Fruit fly (Drosophila melanogaster): ENCODE results near the gene CG13114.

Gene CG13114

dm6 chr2L:9557858-9558257 lies 12.2 kb downstream of the CG13114 start:
- TF ChIP-seq CG33017 (tag; optimal IDR thresholded peaks at IDR 0.05): no peak
- no peak for TF ChIP-seq CG12768 (GFP tag; optimal IDR thresholded peaks at IDR 0.05)
- TF ChIP-seq ovo (GFP tag; optimal IDR thresholded peaks at IDR 0.05): no peak
- TF ChIP-seq CG14711 (tag; optimal IDR thresholded peaks at IDR 0.05): no peak
- TF ChIP-seq CG11617 (GFP tag; optimal IDR thresholded peaks at IDR 0.05): no peak
- no peak for TF ChIP-seq cic (GFP tag; optimal IDR thresholded peaks at IDR 0.05)
- TF ChIP-seq kay (GFP tag; ENCODE audit: borderline replicate concordance): no peak
- TF ChIP-seq CG1620 (GFP tag; optimal IDR thresholded peaks at IDR 0.05): no peak
- no peak for TF ChIP-seq Mnt (GFP tag; optimal IDR thresholded peaks at IDR 0.05)
- no peak for TF ChIP-seq CG5204 (GFP tag; optimal IDR thresholded peaks at IDR 0.05)
- no peak for TF ChIP-seq cnc (optimal IDR thresholded peaks at IDR 0.05)
- no peak for TF ChIP-seq CG7101 (tag; optimal IDR thresholded peaks at IDR 0.05)
- TF ChIP-seq pad (GFP tag; optimal IDR thresholded peaks at IDR 0.05): no peak
- no peak for TF ChIP-seq bab1 (GFP tag; optimal IDR thresholded peaks at IDR 0.05)

dm6 chr2L:9560045-9560587 lies 14.5 kb downstream of the CG13114 start:
- TF ChIP-seq kay (GFP tag; ENCODE audit: borderline replicate concordance) (peak; percentile 71), CG1620 (GFP tag; optimal IDR thresholded peaks at IDR 0.05) (no peak), cic (GFP tag; optimal IDR thresholded peaks at IDR 0.05) (no peak), pad (GFP tag; optimal IDR thresholded peaks at IDR 0.05) (no peak), CG5204 (GFP tag; optimal IDR thresholded peaks at IDR 0.05) (no peak), CG33017 (tag; optimal IDR thresholded peaks at IDR 0.05) (no peak), CG12768 (GFP tag; optimal IDR thresholded peaks at IDR 0.05) (no peak), CG7045 (GFP tag; optimal IDR thresholded peaks at IDR 0.05) (no peak)

- no peak for TF ChIP-seq CG11617 (GFP tag; optimal IDR thresholded peaks at IDR 0.05)
- no peak for TF ChIP-seq kay (GFP tag; ENCODE audit: borderline replicate concordance)
- no peak for TF ChIP-seq bab1 (GFP tag; optimal IDR thresholded peaks at IDR 0.05)
- no peak for TF ChIP-seq CG7101 (tag; optimal IDR thresholded peaks at IDR 0.05)
- TF ChIP-seq toe (GFP tag; optimal IDR thresholded peaks at IDR 0.05): no peak
- no peak for TF ChIP-seq pad (GFP tag; optimal IDR thresholded peaks at IDR 0.05)
- no peak for TF ChIP-seq Mnt (GFP tag; optimal IDR thresholded peaks at IDR 0.05)
- no peak for TF ChIP-seq tj (GFP tag; optimal IDR thresholded peaks at IDR 0.05)
- no peak for TF ChIP-seq CG1620 (GFP tag; optimal IDR thresholded peaks at IDR 0.05)
- TF ChIP-seq CG5204 (GFP tag; optimal IDR thresholded peaks at IDR 0.05): no peak
- no peak for TF ChIP-seq CG14711 (tag; optimal IDR thresholded peaks at IDR 0.05)
- no peak for TF ChIP-seq CG12768 (GFP tag; optimal IDR thresholded peaks at IDR 0.05)
- TF ChIP-seq CG7045 (GFP tag; optimal IDR thresholded peaks at IDR 0.05): no peak
- TF ChIP-seq CG33017 (tag; optimal IDR thresholded peaks at IDR 0.05): no peak
- no peak for TF ChIP-seq ovo (GFP tag; optimal IDR thresholded peaks at IDR 0.05)
- no peak for TF ChIP-seq Clk (GFP tag; optimal IDR thresholded peaks at IDR 0.05)
- TF ChIP-seq cic (GFP tag; optimal IDR thresholded peaks at IDR 0.05): no peak
These were observed 17.1 kb downstream of the CG13114 start for dm6 chr2L:9562713-9563112.

dm6 chr2L:9564527-9564926 lies 18.9 kb downstream of the CG13114 start:
- no peak for TF ChIP-seq pad (GFP tag; optimal IDR thresholded peaks at IDR 0.05)
- TF ChIP-seq CG7045 (GFP tag; optimal IDR thresholded peaks at IDR 0.05): peak; percentile 47
- peak; percentile 25 for TF ChIP-seq CG12768 (GFP tag; optimal IDR thresholded peaks at IDR 0.05)
- no peak for TF ChIP-seq Hr96 (GFP tag; optimal IDR thresholded peaks at IDR 0.05)
- no peak for TF ChIP-seq CG11617 (GFP tag; optimal IDR thresholded peaks at IDR 0.05)
- peak; percentile 2 for TF ChIP-seq CG7101 (tag; optimal IDR thresholded peaks at IDR 0.05)
- no peak for TF ChIP-seq Mnt (GFP tag; optimal IDR thresholded peaks at IDR 0.05)
- TF ChIP-seq CG14711 (tag; optimal IDR thresholded peaks at IDR 0.05): no peak
- no peak for TF ChIP-seq CG5204 (GFP tag; optimal IDR thresholded peaks at IDR 0.05)
- TF ChIP-seq kay (GFP tag; ENCODE audit: borderline replicate concordance): no peak
- no peak for TF ChIP-seq Clk (GFP tag; optimal IDR thresholded peaks at IDR 0.05)
- no peak for TF ChIP-seq CG1620 (GFP tag; optimal IDR thresholded peaks at IDR 0.05)
- no peak for TF ChIP-seq Crg-1 (GFP tag; optimal IDR thresholded peaks at IDR 0.05)
- no peak for TF ChIP-seq tj (GFP tag; optimal IDR thresholded peaks at IDR 0.05)
- TF ChIP-seq cnc (optimal IDR thresholded peaks at IDR 0.05): no peak
- TF ChIP-seq cic (GFP tag; optimal IDR thresholded peaks at IDR 0.05): no peak
- TF ChIP-seq ovo (GFP tag; optimal IDR thresholded peaks at IDR 0.05): no peak
- TF ChIP-seq toe (GFP tag; optimal IDR thresholded peaks at IDR 0.05): no peak
- TF ChIP-seq CG33017 (tag; optimal IDR thresholded peaks at IDR 0.05): peak; percentile 9
- no peak for TF ChIP-seq bab1 (GFP tag; optimal IDR thresholded peaks at IDR 0.05)

- no peak for TF ChIP-seq CG11617 (GFP tag; optimal IDR thresholded peaks at IDR 0.05)
- TF ChIP-seq Hr96 (GFP tag; optimal IDR thresholded peaks at IDR 0.05): no peak
- no peak for TF ChIP-seq tj (GFP tag; optimal IDR thresholded peaks at IDR 0.05)
- no peak for TF ChIP-seq CG12768 (GFP tag; optimal IDR thresholded peaks at IDR 0.05)
- TF ChIP-seq ovo (GFP tag; optimal IDR thresholded peaks at IDR 0.05): no peak
- TF ChIP-seq CG5204 (GFP tag; optimal IDR thresholded peaks at IDR 0.05): no peak
- TF ChIP-seq CG7101 (tag; optimal IDR thresholded peaks at IDR 0.05): no peak
- no peak for TF ChIP-seq Crg-1 (GFP tag; optimal IDR thresholded peaks at IDR 0.05)
- TF ChIP-seq CG1620 (GFP tag; optimal IDR thresholded peaks at IDR 0.05): no peak
- no peak for TF ChIP-seq pad (GFP tag; optimal IDR thresholded peaks at IDR 0.05)
- no peak for TF ChIP-seq bab1 (GFP tag; optimal IDR thresholded peaks at IDR 0.05)
- no peak for TF ChIP-seq kay (GFP tag; ENCODE audit: borderline replicate concordance)
- TF ChIP-seq CG14711 (tag; optimal IDR thresholded peaks at IDR 0.05): no peak
- TF ChIP-seq Clk (GFP tag; optimal IDR thresholded peaks at IDR 0.05): no peak
- TF ChIP-seq Mnt (GFP tag; optimal IDR thresholded peaks at IDR 0.05): no peak
- no peak for TF ChIP-seq toe (GFP tag; optimal IDR thresholded peaks at IDR 0.05)
- no peak for TF ChIP-seq cnc (optimal IDR thresholded peaks at IDR 0.05)
- no peak for TF ChIP-seq CG7045 (GFP tag; optimal IDR thresholded peaks at IDR 0.05)
- no peak for TF ChIP-seq cic (GFP tag; optimal IDR thresholded peaks at IDR 0.05)
These were observed 19.8 kb downstream of the CG13114 start, which contains the start of gene CG46468 for dm6 chr2L:9565387-9565786. CG46468 (minus strand) TSS chr2L:9565438.

dm6 chr2L:9566656-9567055 lies 21.0 kb downstream of the CG13114 start, which contains the start of gene jp:
jp (minus strand) TSS chr2L:9566750.
- TF ChIP-seq CG14711 (tag; optimal IDR thresholded peaks at IDR 0.05) (no peak), CG7045 (GFP tag; optimal IDR thresholded peaks at IDR 0.05) (no peak), kay (GFP tag; ENCODE audit: borderline replicate concordance) (no peak), cnc (optimal IDR thresholded peaks at IDR 0.05) (no peak), ovo (GFP tag; optimal IDR thresholded peaks at IDR 0.05) (no peak), Crg-1 (GFP tag; optimal IDR thresholded peaks at IDR 0.05) (no peak), pad (GFP tag; optimal IDR thresholded peaks at IDR 0.05) (no peak), Hr96 (GFP tag; optimal IDR thresholded peaks at IDR 0.05) (no peak), CG1620 (GFP tag; optimal IDR thresholded peaks at IDR 0.05) (no peak), Clk (GFP tag; optimal IDR thresholded peaks at IDR 0.05) (no peak), CG5204 (GFP tag; optimal IDR thresholded peaks at IDR 0.05) (no peak), cic (GFP tag; optimal IDR thresholded peaks at IDR 0.05) (no peak), bab1 (GFP tag; optimal IDR thresholded peaks at IDR 0.05) (no peak), CG12768 (GFP tag; optimal IDR thresholded peaks at IDR 0.05) (no peak), CG11617 (GFP tag; optimal IDR thresholded peaks at IDR 0.05) (no peak)

All from whole organism, adult.